Fruit fly (Drosophila melanogaster) whole organism: ENCODE results near the gene RecQ5.

ENCODE experiments used
- pan ChIP-seq: fragments of >200 bp; optimal IDR thresholded peaks from 2 replicates; lab custom pipeline; 2017
- psq ChIP-seq: fragments of >200 bp; optimal IDR thresholded peaks from 2 replicates; lab custom pipeline; 2017
- usp ChIP-seq: fragments of >200 bp; optimal IDR thresholded peaks from 2 replicates; lab custom pipeline; 2017; ENCODE audit warnings: missing biosample characterization, missing genetic modification characterization, mixed read lengths

- TF ChIP-seq pan (no peak), usp (GFP tag; lab: Kevin White, UChicago) (no peak), psq (lab: Kevin White, UChicago) (no peak)
Observed at dm6 chr3L:14590964-14591363, 40.9 kb downstream of the RecQ5 start.
